Worm (Caenorhabditis elegans) whole organism, L4 larva: ENCODE results near the gene R10E4.11.
A peak's percentile ranks its signal among the peaks of the same experiment; 100 is the strongest.

Experiments
- T26A8.4 ChIP-seq: fragments of 200-800 bp; sonication (Bioruptor generic); IDR thresholded peaks from 2 replicates; pipeline ENCODE4 v1.3.6; 2022; ENCODE audit warnings: missing genetic modification characterization, missing compliant biosample characterization
- Y48G9A.11 ChIP-seq: fragments of 200-800 bp; sonication (Bioruptor generic); IDR thresholded peaks from 2 replicates; pipeline ENCODE4 v1.3.6; 2022; ENCODE audit warnings: missing genetic modification reagents, missing genetic modification characterization, missing compliant biosample characterization
- aha-1 ChIP-seq: fragments of 150-350 bp; peaks from one replicate; lab custom pipeline; 2014; ENCODE audit warnings: missing biosample characterization, missing genetic modification characterization
- ama-1 ChIP-seq: fragments of 150-350 bp; optimal IDR thresholded peaks from 2 replicates; lab custom pipeline; 2014; ENCODE audit warnings: inconsistent platforms, mixed read lengths
- arid-1 ChIP-seq: fragments of 200-800 bp; sonication (Bioruptor generic); conservative IDR thresholded peaks from 2 replicates; pipeline ENCODE4 v1.3.6; 2022; ENCODE audit warnings: missing genetic modification reagents, missing genetic modification characterization, missing compliant biosample characterization
- ceh-82 ChIP-seq: sonication (generic microtip); optimal IDR thresholded peaks from 2 replicates; lab custom pipeline; 2017; ENCODE audit warnings: missing biosample characterization, missing genetic modification characterization
- daf-19 ChIP-seq: fragments of 200-800 bp; sonication (Bioruptor generic); conservative IDR thresholded peaks from 2 replicates; pipeline ENCODE4 v1.3.6; 2022; ENCODE audit warnings: missing genetic modification characterization, missing compliant biosample characterization
- dpl-1 ChIP-seq: fragments of 150-350 bp; optimal IDR thresholded peaks from 2 replicates; lab custom pipeline; 2014; ENCODE audit warnings: missing biosample characterization, missing genetic modification reagents, missing genetic modification characterization
- dve-1 ChIP-seq: sonication (generic microtip); optimal IDR thresholded peaks from 2 replicates; lab custom pipeline; 2017; ENCODE audit warnings: antibody characterized with exemption, mild to moderate bottlenecking, missing genetic modification characterization, missing compliant biosample characterization; ENCODE audit not compliant: insufficient read depth
- egl-43 ChIP-seq: fragments of 200-800 bp; sonication (Bioruptor generic); IDR thresholded peaks from 2 replicates; pipeline ENCODE4 v1.3.6; 2022; ENCODE audit warnings: missing genetic modification reagents, missing genetic modification characterization, missing compliant biosample characterization
- fkh-10 ChIP-seq: fragments of 150-350 bp; optimal IDR thresholded peaks from 2 replicates; lab custom pipeline; 2014; ENCODE audit warnings: missing biosample characterization, missing genetic modification reagents, missing genetic modification characterization
- fos-1 ChIP-seq: fragments of 150-350 bp; optimal IDR thresholded peaks from 2 replicates; lab custom pipeline; 2014; ENCODE audit warnings: missing biosample characterization, missing genetic modification characterization
- hif-1 ChIP-seq, 2 experiments: sonication (generic microtip); optimal IDR thresholded peaks; 2 replicates each; lab custom pipeline; 2016 to 2017; ENCODE audit warnings: missing compliant biosample characterization in 2 of 2, missing genetic modification characterization in 2 of 2, missing genetic modification reagents in 2 of 2, missing genotype in 2 of 2, mild to moderate bottlenecking in 1 of 2
- hlh-11 ChIP-seq: fragments of 200-800 bp; sonication (Bioruptor generic); optimal IDR thresholded peaks from 2 replicates; lab custom pipeline; 2018; ENCODE audit warnings: mild to moderate bottlenecking, missing genetic modification characterization, missing compliant biosample characterization
- hmg-1.1 ChIP-seq: fragments of 200-800 bp; sonication (Bioruptor generic); IDR thresholded peaks from 2 replicates; pipeline ENCODE4 v1.3.6; 2022; ENCODE audit warnings: missing genetic modification reagents, missing genetic modification characterization, missing compliant biosample characterization
- lim-7 ChIP-seq: fragments of 200-800 bp; sonication (Bioruptor generic); IDR thresholded peaks from 2 replicates; pipeline ENCODE4 v1.3.6; 2022; ENCODE audit warnings: missing genetic modification characterization, missing compliant biosample characterization
- lin-1 ChIP-seq: fragments of 200-800 bp; sonication (Bioruptor generic); IDR thresholded peaks from 2 replicates; pipeline ENCODE4 v1.3.6; 2022; ENCODE audit warnings: missing genetic modification reagents, missing genetic modification characterization, missing compliant biosample characterization
- lin-13 ChIP-seq: fragments of 150-350 bp; optimal IDR thresholded peaks from 2 replicates; lab custom pipeline; 2014; ENCODE audit warnings: missing biosample characterization, missing genetic modification reagents, missing genetic modification characterization
- lin-29 ChIP-seq: fragments of 200-800 bp; sonication (Bioruptor generic); IDR thresholded peaks from 2 replicates; pipeline ENCODE4 v1.3.6; 2022; ENCODE audit warnings: missing genetic modification reagents, missing genetic modification characterization, missing compliant biosample characterization
- lin-38 ChIP-seq: fragments of 200-800 bp; sonication (Bioruptor generic); IDR thresholded peaks from 2 replicates; pipeline ENCODE4 v1.3.6; 2022; ENCODE audit warnings: missing genetic modification reagents, missing genetic modification characterization, missing compliant biosample characterization
- lin-39 ChIP-seq: fragments of 150-350 bp; optimal IDR thresholded peaks from 2 replicates; lab custom pipeline; 2014; ENCODE audit warnings: missing biosample characterization, missing genetic modification reagents, missing genetic modification characterization
- lir-3 ChIP-seq: sonication (generic microtip); optimal IDR thresholded peaks from 2 replicates; lab custom pipeline; 2016; ENCODE audit warnings: mild to moderate bottlenecking, missing genetic modification characterization, missing compliant biosample characterization
- lsy-2 ChIP-seq, 2 experiments: fragments of 150-350 bp in 1 of 2; sonication (generic microtip) in 1 of 2; optimal IDR thresholded peaks; 2 replicates each; lab custom pipeline; 2014 to 2017; ENCODE audit warnings: missing biosample characterization in 2 of 2, missing genetic modification characterization in 2 of 2
- madf-9 ChIP-seq: fragments of 200-800 bp; sonication (Bioruptor generic); conservative IDR thresholded peaks from 2 replicates; pipeline ENCODE4 v1.3.6; 2022; ENCODE audit warnings: missing genetic modification reagents, missing genetic modification characterization, missing compliant biosample characterization
- mdl-1 ChIP-seq, 2 experiments: fragments of 150-350 bp in 1 of 2; sonication (generic microtip) in 1 of 2; optimal IDR thresholded peaks; 2 replicates each; lab custom pipeline; 2014 to 2017; ENCODE audit warnings: missing biosample characterization in 2 of 2, missing genetic modification characterization in 2 of 2
- mep-1 ChIP-seq: fragments of 150-350 bp; sonication (generic microtip); optimal IDR thresholded peaks from 3 replicates; lab custom pipeline; 2014; ENCODE audit warnings: missing biosample characterization, missing genetic modification characterization
- mes-2 ChIP-seq: sonication (generic microtip); optimal IDR thresholded peaks from 2 replicates; lab custom pipeline; 2016; ENCODE audit warnings: missing genotype, mild to moderate bottlenecking, missing genetic modification characterization, missing compliant biosample characterization; ENCODE audit not compliant: poor library complexity, severe bottlenecking
- mxl-3 ChIP-seq: fragments of 200-800 bp; sonication (Bioruptor generic); optimal IDR thresholded peaks from 2 replicates; lab custom pipeline; 2018; ENCODE audit warnings: mild to moderate bottlenecking, missing genetic modification characterization, missing compliant biosample characterization
- nhr-41 ChIP-seq: fragments of 200-800 bp; sonication (Bioruptor generic); IDR thresholded peaks from 2 replicates; pipeline ENCODE4 v1.3.6; 2022; ENCODE audit warnings: missing genetic modification reagents, missing genetic modification characterization, missing compliant biosample characterization
- nhr-6 ChIP-seq: fragments of 150-350 bp; optimal IDR thresholded peaks from 2 replicates; lab custom pipeline; 2014; ENCODE audit warnings: missing biosample characterization, missing genetic modification characterization
- nhr-76 ChIP-seq: fragments of 150-350 bp; optimal IDR thresholded peaks from 2 replicates; lab custom pipeline; 2014; ENCODE audit warnings: missing biosample characterization, missing genetic modification characterization
- pha-4 ChIP-seq, 2 experiments: fragments of 150-350 bp in 1 of 2; fragments of 200-800 bp in 1 of 2; sonication (Bioruptor generic) in 1 of 2; IDR thresholded peaks in 1 of 2; optimal IDR thresholded peaks in 1 of 2; 2 replicates each; pipeline versions ENCODE4 v1.3.6 to Lab custom; 2014 to 2022; ENCODE audit warnings: missing genetic modification characterization in 2 of 2, missing genetic modification reagents in 2 of 2, missing biosample characterization in 1 of 2, missing compliant biosample characterization in 1 of 2
- rbr-2 ChIP-seq: sonication (generic microtip); optimal IDR thresholded peaks from 2 replicates; lab custom pipeline; 2016; ENCODE audit warnings: missing genotype, missing genetic modification characterization, missing compliant biosample characterization
- set-16 ChIP-seq: fragments of 200-800 bp; sonication (Bioruptor generic); IDR thresholded peaks from 2 replicates; pipeline ENCODE4 v1.3.6; 2022; ENCODE audit warnings: missing genetic modification reagents, missing genetic modification characterization, missing compliant biosample characterization
- spr-1 ChIP-seq: sonication (generic microtip); optimal IDR thresholded peaks from 2 replicates; lab custom pipeline; 2016; ENCODE audit warnings: mild to moderate bottlenecking, missing genetic modification characterization, missing compliant biosample characterization
- unc-62 ChIP-seq, 3 experiments: fragments of 150-350 bp in 1 of 3; sonication (generic microtip); optimal IDR thresholded peaks in 2 of 3; peaks in 1 of 3; 1 replicate in 1 of 3; 2 replicates in 2 of 3; lab custom pipeline; 2014 to 2017; ENCODE audit warnings: missing biosample characterization in 3 of 3, missing genetic modification characterization in 3 of 3, missing genetic modification reagents in 3 of 3, missing genotype in 1 of 3
- zfp-3 ChIP-seq: fragments of 200-800 bp; sonication (Bioruptor generic); conservative IDR thresholded peaks from 2 replicates; pipeline ENCODE4 v1.3.6; 2022; ENCODE audit warnings: missing genetic modification reagents, missing genetic modification characterization, missing compliant biosample characterization

R10E4.11 gene

ce11 chrIII:4343070-4343469 lies 42.2 kb upstream of the R10E4.11 start, which contains the start of the genes B0285.3 and lcmt-1 (continued):
- TF ChIP-seq lsy-2 (tag; optimal IDR thresholded peaks at IDR 0.05; lab: Kevin White, UChicago) (peak in 1 of 2 experiments; percentile 66), lin-39 (tag; lab: Kevin White, UChicago) (no peak), Y48G9A.11 (GFP tag; lab: Robert Waterston, UW) (no peak), T26A8.4 (GFP tag; lab: Robert Waterston, UW) (no peak), aha-1 (tag; lab: Kevin White, UChicago) (peak; percentile 72), lin-29 (GFP tag; lab: Robert Waterston, UW) (no peak), mes-2 (tag; lab: Kevin White, UChicago) (peak; percentile 94)

ce11 chrIII:4335614-4336013 lies 34.8 kb upstream of the R10E4.11 start:
- peak; percentile 74 for TF ChIP-seq hmg-1.1 (GFP tag; lab: Robert Waterston, UW)
- TF ChIP-seq fos-1: no peak
- peak in 1 of 2 experiments; percentile 59 for TF ChIP-seq mdl-1 (tag; optimal IDR thresholded peaks at IDR 0.05; lab: Kevin White, UChicago)
- TF ChIP-seq hif-1 (tag; optimal IDR thresholded peaks at IDR 0.05; lab: Kevin White, UChicago): peak in 1 of 2 experiments; percentile 31
- TF ChIP-seq set-16 (GFP tag; lab: Robert Waterston, UW): peak; percentile 42; the same call in 1 of the 2 replicates
- peak; percentile 17 to 35 for TF ChIP-seq lsy-2 (tag; optimal IDR thresholded peaks at IDR 0.05; lab: Kevin White, UChicago)
- TF ChIP-seq zfp-3 (GFP tag; lab: Robert Waterston, UW): no peak
- TF ChIP-seq daf-19: no peak
- no peak for TF ChIP-seq lin-1 (GFP tag; lab: Robert Waterston, UW)
- TF ChIP-seq hlh-11: peak; percentile 0
- TF ChIP-seq lim-7 (GFP tag; lab: Robert Waterston, UW): no peak
- TF ChIP-seq fkh-10 (GFP tag; lab: Kevin White, UChicago): peak; percentile 6
- peak; percentile 2 for TF ChIP-seq mxl-3 (GFP tag; lab: Kevin White, UChicago)
- no peak for TF ChIP-seq ama-1 (lab: Kevin White, UChicago)
- peak; percentile 54 for TF ChIP-seq rbr-2 (tag; lab: Kevin White, UChicago)
- peak in 1 of 2 experiments; percentile 42 for TF ChIP-seq unc-62 (GFP tag; optimal IDR thresholded peaks at IDR 0.05 in 1 of 2; lab: Kevin White, UChicago)
- no peak for TF ChIP-seq unc-62 (tag; optimal IDR thresholded peaks at IDR 0.05; lab: Kevin White, UChicago)
- TF ChIP-seq egl-43: peak; percentile 51; the same call in 1 of the 2 replicates
- peak; percentile 26 for TF ChIP-seq mes-2 (tag; lab: Kevin White, UChicago)

DNA sequence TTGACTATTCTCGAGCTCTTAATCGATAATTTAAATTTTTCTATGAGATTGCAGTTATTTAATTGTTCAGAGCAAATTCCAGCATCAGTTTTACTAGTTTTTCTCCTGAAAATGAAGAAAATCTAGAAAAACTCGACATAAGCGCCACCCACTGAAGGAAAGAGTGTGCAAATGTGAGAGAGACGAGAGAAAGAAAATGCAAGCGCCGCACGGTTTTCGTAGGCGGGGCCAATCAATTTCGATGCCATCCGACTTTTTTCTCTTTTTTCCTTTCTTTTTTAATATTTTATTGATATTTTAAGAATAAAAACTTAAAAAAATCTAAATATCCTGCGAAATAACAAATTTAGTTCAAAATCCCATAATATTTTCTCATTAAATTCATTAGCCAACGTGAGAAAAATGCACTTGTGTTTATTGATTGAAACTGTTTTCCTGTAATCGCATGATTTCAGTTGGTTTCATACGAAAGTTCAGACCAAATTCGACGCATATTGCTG lies 31.8 kb upstream of the R10E4.11 start, which contains the start of gene cdk-12:
Gene cdk-12, plus strand, starts transcription at position 450 of the 500 bp plus-strand sequence.
- TF ChIP-seq madf-9 (GFP tag; lab: Robert Waterston, UW): no peak
- TF ChIP-seq nhr-6 (tag; lab: Kevin White, UChicago): peak; percentile 15
- TF ChIP-seq unc-62 (GFP tag; optimal IDR thresholded peaks at IDR 0.05 in 1 of 2; lab: Kevin White, UChicago): peak in 1 of 2 experiments; percentile 41
- TF ChIP-seq unc-62 (tag; optimal IDR thresholded peaks at IDR 0.05; lab: Kevin White, UChicago): no peak
- peak; percentile 76 for TF ChIP-seq mes-2 (tag; lab: Kevin White, UChicago)
- no peak for TF ChIP-seq lir-3 (tag; lab: Kevin White, UChicago)
- no peak for TF ChIP-seq pha-4 (GFP tag; IDR thresholded peaks at IDR 0.05; lab: Robert Waterston, UW)
- peak; percentile 12 for TF ChIP-seq pha-4 (tag; optimal IDR thresholded peaks at IDR 0.05; lab: Kevin White, UChicago)
- no peak for TF ChIP-seq arid-1 (GFP tag; lab: Robert Waterston, UW)
- TF ChIP-seq egl-43: no peak
- TF ChIP-seq hlh-11: peak; percentile 32
- TF ChIP-seq dve-1 (tag; lab: Kevin White, UChicago): peak; percentile 49
- TF ChIP-seq mep-1 (tag; lab: Kevin White, UChicago): peak; percentile 42
- TF ChIP-seq nhr-76 (tag; lab: Kevin White, UChicago): no peak
- peak; percentile 45 for TF ChIP-seq dpl-1 (GFP tag; lab: Kevin White, UChicago)
- TF ChIP-seq lin-38 (GFP tag; lab: Robert Waterston, UW): 0 out of 2 replicates have a peak, but pooled peaks have one; percentile 11
- no peak for TF ChIP-seq ceh-82 (tag; lab: Kevin White, UChicago)
- TF ChIP-seq aha-1 (tag; lab: Kevin White, UChicago): no peak
- peak in 1 of 2 experiments; percentile 70 for TF ChIP-seq lsy-2 (tag; optimal IDR thresholded peaks at IDR 0.05; lab: Kevin White, UChicago)
- TF ChIP-seq spr-1 (tag; lab: Kevin White, UChicago): no peak
- TF ChIP-seq nhr-41 (GFP tag; lab: Robert Waterston, UW): no peak
- TF ChIP-seq lin-13 (GFP tag; lab: Kevin White, UChicago): no peak
